Fruit fly (Drosophila melanogaster) whole organism, embryonic: ENCODE data around the gene Drsl4.

ENCODE experiments used
- Atf3 ChIP-seq: fragments of 200-800 bp; sonication (Bioruptor generic); optimal IDR thresholded peaks from 3 replicates; lab custom pipeline; 2016; ENCODE audit warnings: missing biosample characterization, missing genetic modification characterization
- Bgb ChIP-seq: fragments of 200-800 bp; sonication (Bioruptor generic); IDR thresholded peaks from 2 replicates; pipeline ENCODE4 v1.3.6; 2022; ENCODE audit warnings: missing biosample characterization, missing genetic modification characterization; ENCODE audit not compliant: partially characterized antibody
- CG1024 ChIP-seq: fragments of 200-800 bp; sonication (Bioruptor generic); IDR thresholded peaks from 2 replicates; pipeline ENCODE4 v1.3.6; 2022; ENCODE audit warnings: missing biosample characterization, missing genetic modification characterization
- CG11093 ChIP-seq: fragments of 200-800 bp; sonication (Bioruptor generic); IDR thresholded peaks from 3 replicates; pipeline ENCODE4 v1.3.6; 2022; ENCODE audit warnings: missing biosample characterization, missing genetic modification characterization
- CG14441 ChIP-seq: fragments of 200-800 bp; sonication (Bioruptor generic); IDR thresholded peaks from 2 replicates; pipeline ENCODE4 v1.3.6; 2022; ENCODE audit warnings: missing biosample characterization, missing genetic modification characterization
- CG17385 ChIP-seq: fragments of 200-800 bp; sonication (Bioruptor generic); optimal IDR thresholded peaks from 3 replicates; lab custom pipeline; 2018; ENCODE audit warnings: missing biosample characterization, mild to moderate bottlenecking, missing genetic modification characterization
- CG17912 ChIP-seq: fragments of 200-800 bp; sonication (Bioruptor generic); optimal IDR thresholded peaks from 2 replicates; lab custom pipeline; 2018; ENCODE audit warnings: missing biosample characterization, mild to moderate bottlenecking, missing genetic modification characterization
- CG1792 ChIP-seq: fragments of 200-800 bp; sonication (Bioruptor generic); optimal IDR thresholded peaks from 2 replicates; lab custom pipeline; 2016; ENCODE audit warnings: missing biosample characterization, missing genetic modification characterization
- CG31224 ChIP-seq: fragments of 200-800 bp; sonication (Bioruptor generic); IDR thresholded peaks from 2 replicates; pipeline ENCODE4 v1.3.6; 2022; ENCODE audit warnings: missing biosample characterization, missing genetic modification characterization
- CG4328 ChIP-seq: fragments of 200-800 bp; sonication (Bioruptor generic); optimal IDR thresholded peaks from 3 replicates; lab custom pipeline; 2017; ENCODE audit warnings: missing biosample characterization, missing genetic modification reagents, missing genetic modification characterization
- CG4617 ChIP-seq: fragments of 200-800 bp; sonication (Bioruptor generic); optimal IDR thresholded peaks from 3 replicates; lab custom pipeline; 2016; ENCODE audit warnings: missing biosample characterization, missing genetic modification characterization, borderline replicate concordance
- CG4707 ChIP-seq: fragments of 200-800 bp; sonication (Bioruptor generic); optimal IDR thresholded peaks from 2 replicates; lab custom pipeline; 2018; ENCODE audit warnings: missing biosample characterization, mild to moderate bottlenecking, missing genetic modification characterization, moderate library complexity
- CG4820 ChIP-seq: fragments of 200-800 bp; sonication (Bioruptor generic); optimal IDR thresholded peaks from 3 replicates; lab custom pipeline; 2016; ENCODE audit warnings: missing biosample characterization, missing genetic modification characterization
- CG7963 ChIP-seq: fragments of 200-800 bp; sonication (Bioruptor generic); IDR thresholded peaks from 3 replicates; pipeline ENCODE4 v1.3.6; 2022; ENCODE audit warnings: missing biosample characterization, missing genetic modification characterization; ENCODE audit not compliant: partially characterized antibody
- CG8478 ChIP-seq: fragments of >200 bp; optimal IDR thresholded peaks from 2 replicates; lab custom pipeline; 2018
- CG9727 ChIP-seq: fragments of 200-800 bp; sonication (Bioruptor generic); optimal IDR thresholded peaks from 3 replicates; lab custom pipeline; 2017; ENCODE audit warnings: missing biosample characterization, mild to moderate bottlenecking, missing genetic modification characterization
- D ChIP-seq, 2 experiments: fragments of 200-800 bp in 1 of 2; fragments of >200 bp in 1 of 2; sonication (Bioruptor generic) in 1 of 2; optimal IDR thresholded peaks; 2 replicates in 1 of 2; 3 replicates in 1 of 2; lab custom pipeline; 2017; ENCODE audit warnings: mild to moderate bottlenecking in 1 of 2, missing biosample characterization in 1 of 2, missing genetic modification characterization in 1 of 2, missing genetic modification reagents in 1 of 2
- Dip3 ChIP-seq: fragments of 200-800 bp; sonication (Bioruptor generic); optimal IDR thresholded peaks from 3 replicates; lab custom pipeline; 2016; ENCODE audit warnings: missing biosample characterization, missing genetic modification characterization
- Elba2 ChIP-seq: fragments of 200-800 bp; sonication (Bioruptor generic); optimal IDR thresholded peaks from 3 replicates; lab custom pipeline; 2016; ENCODE audit warnings: missing biosample characterization, missing genetic modification characterization
- Fer3 ChIP-seq: fragments of 200-800 bp; sonication (Bioruptor generic); optimal IDR thresholded peaks from 2 replicates; lab custom pipeline; 2018; ENCODE audit warnings: missing biosample characterization, mild to moderate bottlenecking, missing genetic modification characterization, moderate library complexity
- Lhr ChIP-seq: fragments of 200-800 bp; sonication (Bioruptor generic); optimal IDR thresholded peaks from 3 replicates; lab custom pipeline; 2017; ENCODE audit warnings: mild to moderate bottlenecking, missing biosample characterization, missing genetic modification reagents, missing genetic modification characterization
- Lim3 ChIP-seq: fragments of 200-800 bp; sonication (Bioruptor generic); IDR thresholded peaks from 2 replicates; pipeline ENCODE4 v1.3.6; 2022; ENCODE audit warnings: missing biosample characterization, missing genetic modification characterization
- MESR4 ChIP-seq: fragments of 200-800 bp; sonication (Bioruptor generic); optimal IDR thresholded peaks from 2 replicates; lab custom pipeline; 2018; ENCODE audit warnings: missing biosample characterization, mild to moderate bottlenecking, missing genetic modification characterization, moderate library complexity
- NK7.1 ChIP-seq: fragments of 200-800 bp; sonication (Bioruptor generic); optimal IDR thresholded peaks from 3 replicates; lab custom pipeline; 2016; ENCODE audit warnings: missing biosample characterization, missing genetic modification characterization
- Rfx ChIP-seq: fragments of 200-800 bp; sonication (Bioruptor generic); IDR thresholded peaks from 2 replicates; pipeline ENCODE4 v1.3.6; 2022; ENCODE audit warnings: missing biosample characterization, missing genetic modification characterization
- bbx ChIP-seq: fragments of 200-800 bp; sonication (Bioruptor generic); IDR thresholded peaks from 2 replicates; pipeline ENCODE4 v1.3.6; 2022; ENCODE audit warnings: missing biosample characterization, missing genetic modification characterization; ENCODE audit not compliant: partially characterized antibody
- bcd ChIP-seq: fragments of 200-800 bp; sonication (Bioruptor generic); optimal IDR thresholded peaks from 2 replicates; lab custom pipeline; 2017; ENCODE audit warnings: missing biosample characterization, mild to moderate bottlenecking, missing genetic modification characterization
- bowl ChIP-seq: fragments of 200-800 bp; sonication (Bioruptor generic); IDR thresholded peaks from 2 replicates; pipeline ENCODE4 v1.3.6; 2022; ENCODE audit warnings: missing biosample characterization, missing genetic modification characterization
- btn ChIP-seq: fragments of 200-800 bp; sonication (Bioruptor generic); optimal IDR thresholded peaks from 2 replicates; lab custom pipeline; 2016; ENCODE audit warnings: missing biosample characterization, missing genetic modification characterization
- dpn ChIP-seq, 2 experiments: fragments of 200-800 bp; sonication (Bioruptor generic); optimal IDR thresholded peaks; 3 replicates each; lab custom pipeline; 2016; ENCODE audit warnings: missing biosample characterization in 2 of 2, missing genetic modification characterization in 2 of 2
- esg ChIP-seq: fragments of 200-800 bp; sonication (Bioruptor generic); conservative IDR thresholded peaks from 2 replicates; pipeline ENCODE4 v1.3.6; 2022; ENCODE audit warnings: missing biosample characterization, missing genetic modification characterization
- hkb ChIP-seq, 2 experiments: fragments of 200-800 bp in 1 of 2; fragments of >200 bp in 1 of 2; sonication (Bioruptor generic) in 1 of 2; IDR thresholded peaks in 1 of 2; optimal IDR thresholded peaks in 1 of 2; 2 replicates each; pipeline versions ENCODE4 v1.3.6 to Lab custom; 2017 to 2022; ENCODE audit warnings: missing biosample characterization in 1 of 2, missing genetic modification characterization in 1 of 2
- odd ChIP-seq: fragments of 200-800 bp; sonication (Bioruptor generic); optimal IDR thresholded peaks from 2 replicates; lab custom pipeline; 2017; ENCODE audit warnings: missing biosample characterization, mild to moderate bottlenecking, missing genetic modification characterization
- pros ChIP-seq: fragments of 200-800 bp; sonication (Bioruptor generic); optimal IDR thresholded peaks from 3 replicates; lab custom pipeline; 2019; ENCODE audit warnings: missing biosample characterization, mild to moderate bottlenecking, missing genetic modification characterization, moderate library complexity
- sisA ChIP-seq: fragments of 200-800 bp; sonication (Bioruptor generic); IDR thresholded peaks from 2 replicates; pipeline ENCODE4 v1.3.6; 2022; ENCODE audit warnings: missing biosample characterization, missing genetic modification characterization
- sna ChIP-seq: fragments of 200-800 bp; sonication (Bioruptor generic); IDR thresholded peaks from 2 replicates; pipeline ENCODE4 v1.3.6; 2022; ENCODE audit warnings: missing biosample characterization, missing genetic modification characterization; ENCODE audit not compliant: partially characterized antibody
- stwl ChIP-seq: fragments of 200-800 bp; sonication (Bioruptor generic); optimal IDR thresholded peaks from 3 replicates; lab custom pipeline; 2018; ENCODE audit warnings: missing biosample characterization, mild to moderate bottlenecking, missing genetic modification characterization, moderate library complexity
- zfh2 ChIP-seq: fragments of 200-800 bp; sonication (Bioruptor generic); optimal IDR thresholded peaks from 2 replicates; lab custom pipeline; 2016; ENCODE audit warnings: missing biosample characterization, missing genetic modification characterization

Drsl4 gene

DNA sequence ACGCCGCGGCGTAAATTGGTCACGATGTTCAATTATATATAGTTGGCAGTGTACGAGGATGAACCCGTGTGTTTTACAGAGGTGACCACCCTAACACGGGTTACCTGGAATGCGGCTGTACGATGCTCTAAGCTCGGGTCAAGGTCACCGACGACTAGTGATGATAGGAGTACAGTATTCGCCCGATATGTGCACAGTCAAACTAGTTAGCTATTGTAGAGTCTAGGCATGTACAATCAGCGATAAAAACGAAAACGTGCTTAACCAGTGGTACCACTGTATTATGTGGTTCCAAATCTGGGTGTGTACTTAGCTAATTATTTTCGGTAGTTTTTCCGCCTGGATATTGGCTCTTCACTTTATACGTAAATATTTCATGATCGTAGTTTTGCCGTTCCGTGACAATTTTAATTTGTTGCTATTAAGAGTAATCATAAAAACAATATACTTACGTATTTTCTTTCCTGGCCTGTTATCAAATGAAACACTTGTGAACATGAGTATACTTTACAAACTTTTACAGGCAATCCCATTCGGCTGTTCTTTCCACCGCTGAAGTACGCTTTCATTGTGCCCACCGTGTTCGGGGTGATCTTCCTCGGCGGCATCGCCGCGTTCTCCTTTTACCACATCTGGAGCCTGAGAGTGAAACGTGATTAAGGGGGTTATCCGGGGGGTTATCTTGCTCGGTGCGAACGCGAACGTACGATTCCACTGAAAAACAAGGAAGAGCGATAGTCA is 4.7 kb downstream of the Drsl4 start (continued):
- TF ChIP-seq Atf3 (GFP tag; lab: Kevin White, UChicago) (no peak), bowl (no peak), Lim3 (no peak), sisA (GFP tag; lab: Robert Waterston, UW) (0 out of 2 replicates have a peak, but pooled peaks have one; percentile 18), CG7963 (no peak), btn (GFP tag; lab: Kevin White, UChicago) (no peak), CG4328 (no peak), CG31224 (GFP tag; lab: Robert Waterston, UW) (0 out of 2 replicates have a peak, but pooled peaks have one; percentile 15), pros (no peak), Rfx (GFP tag; lab: Robert Waterston, UW) (peak; percentile 77), CG4820 (GFP tag; lab: Kevin White, UChicago) (peak; percentile 2), CG4707 (no peak), dpn (GFP tag; optimal IDR thresholded peaks at IDR 0.05; lab: Kevin White, UChicago) (peak; percentile 6 to 33), Fer3 (tag; lab: Kevin White, UChicago) (peak; percentile 17), hkb (optimal IDR thresholded peaks at IDR 0.05; lab: Kevin White, UChicago) (no peak), hkb (GFP tag; IDR thresholded peaks at IDR 0.05; lab: Robert Waterston, UW) (0 out of 2 replicates have a peak, but pooled peaks have one; percentile 49), CG17912 (GFP tag; lab: Kevin White, UChicago) (no peak), zfh2 (peak; percentile 39), esg (GFP tag; lab: Robert Waterston, UW) (no peak), CG8478 (no peak), stwl (tag; lab: Kevin White, UChicago) (no peak), odd (GFP tag; lab: Kevin White, UChicago) (no peak), Elba2 (GFP tag; lab: Kevin White, UChicago) (no peak), NK7.1 (GFP tag; lab: Kevin White, UChicago) (no peak), CG1024 (no peak), Dip3 (GFP tag; lab: Kevin White, UChicago) (no peak), CG11093 (GFP tag; lab: Robert Waterston, UW) (no peak), D (optimal IDR thresholded peaks at IDR 0.05; lab: Kevin White, UChicago) (no peak), D (GFP tag; optimal IDR thresholded peaks at IDR 0.05; lab: Kevin White, UChicago) (no peak), CG1792 (GFP tag; lab: Kevin White, UChicago) (no peak), CG14441 (GFP tag; lab: Robert Waterston, UW) (peak; percentile 43; the same call in 1 of the 2 replicates)
- TF ChIP-seq, all 482 proteins: peak for 100

DNA sequence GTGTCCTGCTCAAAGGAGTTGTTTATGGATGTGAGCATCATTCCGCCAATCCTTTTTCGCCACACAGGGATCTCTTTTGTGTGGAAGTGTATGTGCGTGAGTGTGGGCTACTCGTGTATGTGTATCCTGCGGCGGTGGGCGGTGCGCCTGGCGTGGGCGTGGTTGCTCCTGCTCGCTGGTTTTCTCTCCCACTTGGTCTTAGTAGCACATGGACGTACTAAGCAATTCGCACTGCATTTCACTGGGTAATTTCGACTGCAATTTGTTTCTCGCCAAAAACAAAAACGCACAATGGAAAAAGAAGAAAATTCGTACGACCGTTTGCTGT is 10.1 kb downstream of the Drsl4 start:
- TF ChIP-seq CG4617 (GFP tag; lab: Kevin White, UChicago) (peak; percentile 71), D (optimal IDR thresholded peaks at IDR 0.05; lab: Kevin White, UChicago) (peak; percentile 62), D (GFP tag; optimal IDR thresholded peaks at IDR 0.05; lab: Kevin White, UChicago) (no peak), CG7963 (0 out of 3 replicates have a peak, but pooled peaks have one; percentile 35), bbx (peak; percentile 28; the same call in 1 of the 2 replicates), Bgb (peak; percentile 5; the same call in 1 of the 2 replicates), hkb (optimal IDR thresholded peaks at IDR 0.05; lab: Kevin White, UChicago) (no peak), hkb (GFP tag; IDR thresholded peaks at IDR 0.05; lab: Robert Waterston, UW) (no peak), MESR4 (peak; percentile 96), CG17385 (GFP tag; lab: Kevin White, UChicago) (peak; percentile 73), CG9727 (GFP tag; lab: Kevin White, UChicago) (no peak), sna (0 out of 2 replicates have a peak, but pooled peaks have one; percentile 20), bcd (GFP tag; lab: Kevin White, UChicago) (no peak), Lhr (no peak)
